Fruit fly (Drosophila melanogaster) whole organism, embryonic: ENCODE measurements around the gene Sec5.

Experiments
- ATbp ChIP-seq: fragments of 200-800 bp; sonication (Bioruptor generic); optimal IDR thresholded peaks from 2 replicates; lab custom pipeline; 2017; ENCODE audit warnings: missing biosample characterization, mild to moderate bottlenecking, missing genetic modification characterization, missing genetic modification reagents
- CG10654 ChIP-seq: fragments of 200-800 bp; sonication (Bioruptor generic); optimal IDR thresholded peaks from 2 replicates; lab custom pipeline; 2016; ENCODE audit warnings: missing biosample characterization, missing genetic modification characterization
- CG10979 ChIP-seq: fragments of 200-800 bp; sonication (Bioruptor generic); optimal IDR thresholded peaks from 2 replicates; lab custom pipeline; 2018; ENCODE audit warnings: missing biosample characterization, mild to moderate bottlenecking, missing genetic modification characterization, moderate library complexity
- CG11398 ChIP-seq: fragments of 200-800 bp; sonication (Bioruptor generic); optimal IDR thresholded peaks from 2 replicates; lab custom pipeline; 2016; ENCODE audit warnings: missing biosample characterization, missing genetic modification characterization
- CG12104 ChIP-seq: fragments of 200-800 bp; sonication (Bioruptor generic); optimal IDR thresholded peaks from 3 replicates; lab custom pipeline; 2016; ENCODE audit warnings: missing biosample characterization, missing genetic modification characterization
- CG12219 ChIP-seq: fragments of 200-800 bp; sonication (Bioruptor generic); optimal IDR thresholded peaks from 3 replicates; lab custom pipeline; 2018; ENCODE audit warnings: missing biosample characterization, mild to moderate bottlenecking, missing genetic modification characterization
- CG12236 ChIP-seq: fragments of 200-800 bp; sonication (Bioruptor generic); optimal IDR thresholded peaks from 2 replicates; lab custom pipeline; 2016; ENCODE audit warnings: missing biosample characterization, missing genetic modification characterization
- CG13624 ChIP-seq: fragments of 200-800 bp; sonication (Bioruptor generic); optimal IDR thresholded peaks from 2 replicates; lab custom pipeline; 2016; ENCODE audit warnings: missing biosample characterization, missing genetic modification characterization
- CG16779 ChIP-seq: fragments of 200-800 bp; sonication (Bioruptor generic); IDR thresholded peaks from 2 replicates; pipeline ENCODE4 v1.3.6; 2022; ENCODE audit warnings: missing biosample characterization, missing genetic modification characterization
- CG2199 ChIP-seq: fragments of 200-800 bp; sonication (Bioruptor generic); IDR thresholded peaks from 3 replicates; pipeline ENCODE4 v1.3.6; 2022; ENCODE audit warnings: missing biosample characterization, missing genetic modification characterization
- CG34422 ChIP-seq: fragments of 200-800 bp; sonication (Bioruptor generic); IDR thresholded peaks from 3 replicates; pipeline ENCODE4 v1.3.6; 2022; ENCODE audit warnings: missing biosample characterization, missing genetic modification characterization
- CG43689 ChIP-seq: fragments of 200-800 bp; sonication (Bioruptor generic); IDR thresholded peaks from 2 replicates; pipeline ENCODE4 v1.3.6; 2022; ENCODE audit warnings: missing biosample characterization, missing genetic modification characterization
- CG4854 ChIP-seq: fragments of 200-800 bp; sonication (Bioruptor generic); optimal IDR thresholded peaks from 2 replicates; lab custom pipeline; 2016; ENCODE audit warnings: missing biosample characterization, missing genetic modification characterization, inconsistent platforms
- CG6791 ChIP-seq: fragments of 200-800 bp; sonication (Bioruptor generic); IDR thresholded peaks from 3 replicates; pipeline ENCODE4 v1.3.6; 2022; ENCODE audit warnings: missing biosample characterization, missing genetic modification characterization; ENCODE audit not compliant: partially characterized antibody
- CG7357 ChIP-seq: fragments of 200-800 bp; sonication (Bioruptor generic); IDR thresholded peaks from 3 replicates; pipeline ENCODE4 v1.3.6; 2022; ENCODE audit warnings: missing biosample characterization, missing genetic modification characterization
- CG7963 ChIP-seq: fragments of 200-800 bp; sonication (Bioruptor generic); IDR thresholded peaks from 3 replicates; pipeline ENCODE4 v1.3.6; 2022; ENCODE audit warnings: missing biosample characterization, missing genetic modification characterization; ENCODE audit not compliant: partially characterized antibody
- CG8290 ChIP-seq, 3 experiments: fragments of 200-800 bp; sonication (Bioruptor generic); optimal IDR thresholded peaks; 2 replicates each; lab custom pipeline; 2016 to 2019; ENCODE audit warnings: missing biosample characterization in 3 of 3, missing genetic modification characterization in 3 of 3, mild to moderate bottlenecking in 2 of 3, moderate library complexity in 1 of 3
- CG8944 ChIP-seq: fragments of 200-800 bp; sonication (Bioruptor generic); optimal IDR thresholded peaks from 3 replicates; lab custom pipeline; 2016; ENCODE audit warnings: missing biosample characterization, missing genetic modification characterization
- Camta ChIP-seq: fragments of 200-800 bp; sonication (Bioruptor generic); optimal IDR thresholded peaks from 2 replicates; lab custom pipeline; 2016; ENCODE audit warnings: missing biosample characterization, missing genetic modification characterization
- Chrac-16 ChIP-seq: fragments of 200-800 bp; sonication (Bioruptor generic); optimal IDR thresholded peaks from 3 replicates; lab custom pipeline; 2016; ENCODE audit warnings: missing biosample characterization, missing genetic modification characterization
- GATAe ChIP-seq: fragments of 200-800 bp; sonication (Bioruptor generic); conservative IDR thresholded peaks from 2 replicates; pipeline ENCODE4 v1.3.6; 2022; ENCODE audit warnings: missing biosample characterization, missing genetic modification characterization
- Meics ChIP-seq: fragments of 200-800 bp; sonication (Bioruptor generic); optimal IDR thresholded peaks from 2 replicates; lab custom pipeline; 2017; ENCODE audit warnings: missing biosample characterization, mild to moderate bottlenecking, missing genetic modification characterization
- Six4 ChIP-seq: fragments of 200-800 bp; sonication (Bioruptor generic); optimal IDR thresholded peaks from 2 replicates; lab custom pipeline; 2016; ENCODE audit warnings: missing biosample characterization, missing genetic modification characterization
- Sox100B ChIP-seq: fragments of 200-800 bp; sonication (Bioruptor generic); optimal IDR thresholded peaks from 3 replicates; lab custom pipeline; 2018; ENCODE audit warnings: missing biosample characterization, mild to moderate bottlenecking, missing genetic modification characterization
- Stat92E ChIP-seq, 3 experiments: fragments of >200 bp in 2 of 3; fragments of 200-800 bp in 1 of 3; sonication (Bioruptor generic) in 1 of 3; optimal IDR thresholded peaks; 2 replicates each; lab custom pipeline; 2017 to 2019; ENCODE audit warnings: missing biosample characterization in 3 of 3, missing genetic modification characterization in 3 of 3, mild to moderate bottlenecking in 1 of 3, moderate library complexity in 1 of 3
- ato ChIP-seq: fragments of 200-800 bp; sonication (Bioruptor generic); IDR thresholded peaks from 2 replicates; pipeline ENCODE4 v1.3.6; 2022; ENCODE audit warnings: missing biosample characterization, missing genetic modification characterization; ENCODE audit not compliant: partially characterized antibody
- bab2 ChIP-seq: fragments of 200-800 bp; sonication (Bioruptor generic); optimal IDR thresholded peaks from 2 replicates; lab custom pipeline; 2016; ENCODE audit warnings: missing biosample characterization, missing genetic modification characterization
- cad ChIP-seq: fragments of >200 bp; optimal IDR thresholded peaks from 2 replicates; lab custom pipeline; 2017; ENCODE audit warnings: missing biosample characterization, missing genetic modification characterization
- chif ChIP-seq, 2 experiments: fragments of 200-800 bp; sonication (Bioruptor generic); optimal IDR thresholded peaks; 3 replicates each; lab custom pipeline; 2016; ENCODE audit warnings: missing biosample characterization in 2 of 2, missing genetic modification characterization in 2 of 2
- chm ChIP-seq: fragments of 200-800 bp; sonication (Bioruptor generic); IDR thresholded peaks from 2 replicates; pipeline ENCODE4 v1.3.6; 2022; ENCODE audit warnings: missing biosample characterization, missing genetic modification characterization
- croc ChIP-seq: fragments of 200-800 bp; sonication (Bioruptor generic); conservative IDR thresholded peaks from 3 replicates; pipeline ENCODE4 v1.3.6; 2022; ENCODE audit warnings: missing biosample characterization, missing genetic modification characterization
- crp ChIP-seq, 2 experiments: fragments of 200-800 bp; sonication (Bioruptor generic); optimal IDR thresholded peaks; 2 replicates in 1 of 2; 3 replicates in 1 of 2; lab custom pipeline; 2017; ENCODE audit warnings: missing biosample characterization in 2 of 2, missing genetic modification characterization in 2 of 2, mild to moderate bottlenecking in 1 of 2, moderate library complexity in 1 of 2
- dm ChIP-seq: fragments of 200-800 bp; sonication (Bioruptor generic); optimal IDR thresholded peaks from 3 replicates; lab custom pipeline; 2016; ENCODE audit warnings: missing biosample characterization, missing genetic modification characterization
- dysf ChIP-seq: fragments of 200-800 bp; sonication (Bioruptor generic); IDR thresholded peaks from 3 replicates; pipeline ENCODE4 v1.3.6; 2022; ENCODE audit warnings: missing biosample characterization, missing genetic modification characterization
- fd102C ChIP-seq: fragments of 200-800 bp; sonication (Bioruptor generic); optimal IDR thresholded peaks from 2 replicates; lab custom pipeline; 2018; ENCODE audit warnings: missing biosample characterization, mild to moderate bottlenecking, missing genetic modification characterization, moderate library complexity
- fd3F ChIP-seq: fragments of 200-800 bp; sonication (Bioruptor generic); optimal IDR thresholded peaks from 2 replicates; lab custom pipeline; 2018; ENCODE audit warnings: missing biosample characterization, mild to moderate bottlenecking, missing genetic modification characterization, moderate library complexity
- gro ChIP-seq: fragments of 200-800 bp; sonication (Bioruptor generic); optimal IDR thresholded peaks from 2 replicates; lab custom pipeline; 2016; ENCODE audit warnings: missing biosample characterization, missing genetic modification characterization
- gsb ChIP-seq: fragments of 200-800 bp; sonication (Bioruptor generic); IDR thresholded peaks from 2 replicates; pipeline ENCODE4 v1.3.6; 2022; ENCODE audit warnings: missing biosample characterization, missing genetic modification characterization
- jing ChIP-seq: fragments of 200-800 bp; sonication (Bioruptor generic); optimal IDR thresholded peaks from 2 replicates; lab custom pipeline; 2018; ENCODE audit warnings: missing biosample characterization, mild to moderate bottlenecking, missing genetic modification characterization
- lilli ChIP-seq: fragments of 200-800 bp; sonication (Bioruptor generic); optimal IDR thresholded peaks from 3 replicates; lab custom pipeline; 2016; ENCODE audit warnings: missing biosample characterization, missing genetic modification characterization
- mld ChIP-seq: fragments of 200-800 bp; sonication (Bioruptor generic); IDR thresholded peaks from 3 replicates; pipeline ENCODE4 v1.3.6; 2022; ENCODE audit warnings: missing biosample characterization, missing genetic modification characterization; ENCODE audit not compliant: partially characterized antibody
- ranshi ChIP-seq: fragments of 200-800 bp; sonication (Bioruptor generic); IDR thresholded peaks from 2 replicates; pipeline ENCODE4 v1.3.6; 2022; ENCODE audit warnings: missing biosample characterization, missing genetic modification characterization
- slou ChIP-seq: fragments of 200-800 bp; sonication (Bioruptor generic); optimal IDR thresholded peaks from 3 replicates; lab custom pipeline; 2016; ENCODE audit warnings: missing biosample characterization, missing genetic modification characterization
- sna ChIP-seq: fragments of 200-800 bp; sonication (Bioruptor generic); IDR thresholded peaks from 2 replicates; pipeline ENCODE4 v1.3.6; 2022; ENCODE audit warnings: missing biosample characterization, missing genetic modification characterization; ENCODE audit not compliant: partially characterized antibody
- tll ChIP-seq, 2 experiments: fragments of 200-800 bp in 1 of 2; fragments of >200 bp in 1 of 2; sonication (Bioruptor generic) in 1 of 2; optimal IDR thresholded peaks; 2 replicates each; lab custom pipeline; 2017 to 2019; ENCODE audit warnings: missing biosample characterization in 2 of 2, missing genetic modification characterization in 2 of 2, mild to moderate bottlenecking in 1 of 2, moderate library complexity in 1 of 2
- ttk ChIP-seq: fragments of 200-800 bp; sonication (Bioruptor generic); IDR thresholded peaks from 2 replicates; pipeline ENCODE4 v2.1.2; 2022; ENCODE audit warnings: missing biosample characterization, missing genetic modification characterization
- twi ChIP-seq: fragments of 200-800 bp; optimal IDR thresholded peaks from 2 replicates; lab custom pipeline; 2019; ENCODE audit warnings: missing biosample characterization, mild to moderate bottlenecking, missing genetic modification characterization, moderate library complexity
- vvl ChIP-seq: fragments of 200-800 bp; sonication (Bioruptor generic); IDR thresholded peaks from 2 replicates; pipeline ENCODE4 v1.3.6; 2022; ENCODE audit warnings: missing biosample characterization, missing genetic modification characterization
- zfh1 ChIP-seq: fragments of 200-800 bp; sonication (Bioruptor generic); IDR thresholded peaks from 3 replicates; pipeline ENCODE4 v1.3.6; 2022; ENCODE audit warnings: missing biosample characterization, missing genetic modification characterization

Sec5 gene

DNA sequence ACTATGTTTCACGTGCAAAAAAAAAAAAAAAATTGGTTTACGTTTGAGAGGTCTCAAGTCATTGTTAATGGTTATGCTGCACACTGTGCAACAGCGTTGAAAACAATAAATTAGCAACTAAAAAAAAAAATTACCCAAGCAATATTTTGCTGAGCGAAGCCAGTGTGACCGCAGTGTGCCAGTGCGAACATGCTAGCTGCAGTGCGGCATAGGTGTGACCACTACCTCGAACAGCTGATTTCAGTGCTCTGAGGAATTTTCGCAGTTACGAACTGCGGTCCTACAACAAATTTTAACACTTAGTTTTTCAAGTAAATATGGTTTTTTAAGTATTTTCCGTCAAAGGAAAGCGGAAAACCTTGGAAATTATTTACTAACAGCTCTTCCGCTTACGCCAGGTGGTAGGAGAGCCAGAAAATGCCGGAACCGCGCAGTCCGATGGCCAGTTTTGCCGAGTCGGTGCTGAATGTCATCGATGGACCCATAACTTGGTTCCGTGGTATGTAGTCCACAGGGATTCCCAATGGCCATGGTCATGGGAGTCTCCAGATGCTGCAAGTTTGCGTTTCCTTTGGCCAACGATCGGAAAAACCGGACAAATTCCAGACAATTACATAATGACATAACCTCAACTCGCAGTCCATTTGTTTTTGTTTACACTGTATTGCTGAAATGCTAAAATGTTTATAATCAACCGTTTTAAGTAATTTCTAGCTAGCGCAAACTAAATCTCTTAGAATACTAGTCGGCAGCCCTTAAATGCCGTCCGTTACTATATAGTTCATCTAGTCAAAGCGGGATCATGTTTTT lies 9.0 kb downstream of the Sec5 start, which contains the start of the genes msl-2 and ND-PDSW (continued):
- TF ChIP-seq ttk (no peak), dm (peak; percentile 44), zfh1 (GFP tag; lab: Robert Waterston, UW) (no peak), CG7963 (GFP tag; lab: Robert Waterston, UW) (no peak), CG6791 (peak; percentile 42; the same call in 1 of the 3 replicates), cad (no peak), vvl (GFP tag; lab: Robert Waterston, UW) (no peak), CG7357 (GFP tag; lab: Robert Waterston, UW) (peak; percentile 92), CG34422 (GFP tag; lab: Robert Waterston, UW) (0 out of 3 replicates have a peak, but pooled peaks have one; percentile 29), CG8944 (GFP tag; lab: Kevin White, UChicago) (no peak), CG2199 (GFP tag; lab: Robert Waterston, UW) (no peak), CG8290 (GFP tag; optimal IDR thresholded peaks at IDR 0.05; lab: Kevin White, UChicago) (no peak), CG8290 (tag; optimal IDR thresholded peaks at IDR 0.05; lab: Kevin White, UChicago) (no peak), ATbp (no peak), chif (GFP tag; optimal IDR thresholded peaks at IDR 0.05; lab: Kevin White, UChicago) (no peak), Meics (GFP tag; lab: Kevin White, UChicago) (no peak), CG10654 (GFP tag; lab: Kevin White, UChicago) (no peak), tll (GFP tag; optimal IDR thresholded peaks at IDR 0.05; lab: Kevin White, UChicago) (no peak), slou (no peak), Sox100B (GFP tag; lab: Kevin White, UChicago) (no peak), sna (no peak), CG16779 (no peak), lilli (GFP tag; lab: Kevin White, UChicago) (no peak), dysf (GFP tag; lab: Robert Waterston, UW) (no peak), bab2 (GFP tag; lab: Kevin White, UChicago) (no peak), CG12104 (no peak), Camta (no peak), fd3F (GFP tag; lab: Kevin White, UChicago) (no peak), GATAe (no peak), ranshi (no peak), Six4 (GFP tag; lab: Kevin White, UChicago) (no peak), mld (GFP tag; lab: Robert Waterston, UW) (no peak), CG10979 (tag; lab: Kevin White, UChicago) (no peak), gro (GFP tag; lab: Kevin White, UChicago) (peak; percentile 14), ato (GFP tag; lab: Robert Waterston, UW) (no peak), chm (GFP tag; lab: Robert Waterston, UW) (no peak), Chrac-16 (GFP tag; lab: Kevin White, UChicago) (no peak), CG13624 (GFP tag; lab: Kevin White, UChicago) (no peak), fd102C (GFP tag; lab: Kevin White, UChicago) (no peak), gsb (no peak), twi (no peak), CG12219 (no peak), croc (GFP tag; lab: Robert Waterston, UW) (no peak), CG4854 (GFP tag; lab: Kevin White, UChicago) (no peak), jing (GFP tag; lab: Kevin White, UChicago) (no peak), Stat92E (GFP tag; optimal IDR thresholded peaks at IDR 0.05; lab: Kevin White, UChicago) (no peak), CG11398 (GFP tag; lab: Kevin White, UChicago) (no peak), crp (GFP tag; optimal IDR thresholded peaks at IDR 0.05; lab: Kevin White, UChicago) (peak; percentile 72 to 96), CG12236 (no peak), CG43689 (GFP tag; lab: Robert Waterston, UW) (no peak)
